Fruit fly (Drosophila melanogaster): ENCODE results near the gene Alp11.
A peak's percentile ranks its signal among the peaks of the same experiment; 100 is the strongest.

The Alp11 gene

DNA sequence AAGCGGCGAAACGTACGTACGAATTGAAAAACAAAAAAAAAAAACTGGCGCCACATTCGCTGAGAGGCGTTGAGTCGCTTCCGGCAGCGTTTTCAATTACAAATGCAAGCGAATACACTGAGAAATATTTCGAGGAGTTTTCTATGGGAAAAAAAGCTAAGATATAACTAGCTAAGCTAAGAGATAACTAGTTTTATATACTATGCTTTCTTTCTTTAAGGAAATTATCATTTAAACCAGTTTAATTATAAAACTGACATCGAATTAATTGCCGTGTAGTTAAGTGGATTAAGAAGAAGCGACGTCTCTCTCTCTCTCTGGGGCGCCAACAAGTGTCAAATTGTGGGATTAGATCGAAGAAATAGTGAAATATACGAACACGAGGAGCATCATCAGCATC is 27.9 kb downstream of the Alp11 start (continued):
- TF ChIP-seq btn (GFP tag; optimal IDR thresholded peaks at IDR 0.05) (no peak), eyg (GFP tag; optimal IDR thresholded peaks at IDR 0.05) (no peak), dpn (GFP tag; optimal IDR thresholded peaks at IDR 0.05) (peak; percentile 34 to 53), jigr1 (GFP tag; IDR thresholded peaks at IDR 0.05) (no peak), CG9437 (GFP tag; optimal IDR thresholded peaks at IDR 0.05) (peak; percentile 16), CG32532 (GFP tag; IDR thresholded peaks at IDR 0.05) (peak; percentile 35; the same call in 1 of the 2 replicates), CG1832 (GFP tag; optimal IDR thresholded peaks at IDR 0.05) (no peak), Blimp-1 (GFP tag; optimal IDR thresholded peaks at IDR 0.05) (peak; percentile 70), CG6765 (GFP tag; optimal IDR thresholded peaks at IDR 0.05) (no peak), lbe (GFP tag; optimal IDR thresholded peaks at IDR 0.05) (no peak), CG17361 (GFP tag; IDR thresholded peaks at IDR 0.05) (peak; percentile 69), jumu (GFP tag; optimal IDR thresholded peaks at IDR 0.05) (no peak), CG11723 (GFP tag; optimal IDR thresholded peaks at IDR 0.05) (no peak), sima (GFP tag; optimal IDR thresholded peaks at IDR 0.05) (peak; percentile 3), CG7372 (GFP tag; IDR thresholded peaks at IDR 0.05) (peak; percentile 48; the same call in 1 of the 2 replicates), h (optimal IDR thresholded peaks at IDR 0.05) (no peak), Bgb (GFP tag; IDR thresholded peaks at IDR 0.05; ENCODE audit: partially characterized antibody) (no peak), CG15269 (tag; optimal IDR thresholded peaks at IDR 0.05) (peak; percentile 69), hkb (optimal IDR thresholded peaks at IDR 0.05) (no peak), hkb (GFP tag; IDR thresholded peaks at IDR 0.05) (peak; percentile 75), CG9817 (tag; optimal IDR thresholded peaks at IDR 0.05) (peak; percentile 38), aop (GFP tag; IDR thresholded peaks at IDR 0.05) (no peak), CG10654 (GFP tag; optimal IDR thresholded peaks at IDR 0.05) (peak; percentile 41), CG9932 (GFP tag; IDR thresholded peaks at IDR 0.05) (no peak), GATAe (GFP tag; conservative IDR thresholded peaks at IDR 0.05) (no peak), Sox100B (GFP tag; optimal IDR thresholded peaks at IDR 0.05) (peak; percentile 42), Neu2 (GFP tag; optimal IDR thresholded peaks at IDR 0.05; ENCODE audit: borderline replicate concordance) (no peak), cato (GFP tag; optimal IDR thresholded peaks at IDR 0.05; ENCODE audit: borderline replicate concordance) (no peak), wdn (GFP tag; IDR thresholded peaks at IDR 0.05) (no peak), salm (tag; optimal IDR thresholded peaks at IDR 0.05) (peak; percentile 50), CG10147 (GFP tag; optimal IDR thresholded peaks at IDR 0.05) (peak; percentile 14), CG18599 (GFP tag; optimal IDR thresholded peaks at IDR 0.05) (peak; percentile 39), Abd-B (GFP tag; optimal IDR thresholded peaks at IDR 0.05) (peak; percentile 49), CG11695 (GFP tag; IDR thresholded peaks at IDR 0.05) (peak; percentile 58; the same call in 1 of the 3 replicates), CG6689 (GFP tag; IDR thresholded peaks at IDR 0.05) (peak; percentile 71), Ada2b (GFP tag; IDR thresholded peaks at IDR 0.05) (no peak), CG7786 (GFP tag; optimal IDR thresholded peaks at IDR 0.05) (peak; percentile 6), trh (GFP tag; optimal IDR thresholded peaks at IDR 0.05) (no peak), CG17385 (GFP tag; optimal IDR thresholded peaks at IDR 0.05) (peak; percentile 46), CG15514 (GFP tag; optimal IDR thresholded peaks at IDR 0.05) (peak; percentile 31), sc (optimal IDR thresholded peaks at IDR 0.05) (no peak), sc (GFP tag; optimal IDR thresholded peaks at IDR 0.05) (peak; percentile 10), Optix (GFP tag; IDR thresholded peaks at IDR 0.05) (no peak), CG7556 (GFP tag; optimal IDR thresholded peaks at IDR 0.05) (peak; percentile 47), Asciz (GFP tag; optimal IDR thresholded peaks at IDR 0.05) (peak; percentile 53), CG13775 (GFP tag; optimal IDR thresholded peaks at IDR 0.05) (peak; percentile 40), CG10565 (GFP tag; optimal IDR thresholded peaks at IDR 0.05) (no peak), CG7987 (GFP tag; optimal IDR thresholded peaks at IDR 0.05) (no peak), sim (GFP tag; IDR thresholded peaks at IDR 0.05) (no peak), inv (GFP tag; IDR thresholded peaks at IDR 0.05; ENCODE audit: partially characterized antibody) (no peak), NC2β (GFP tag; optimal IDR thresholded peaks at IDR 0.05) (peak; percentile 20)

Measured in whole organism, embryonic.